Fruit fly (Drosophila melanogaster): ENCODE data around the gene CG31496.

CG31496 gene

DNA sequence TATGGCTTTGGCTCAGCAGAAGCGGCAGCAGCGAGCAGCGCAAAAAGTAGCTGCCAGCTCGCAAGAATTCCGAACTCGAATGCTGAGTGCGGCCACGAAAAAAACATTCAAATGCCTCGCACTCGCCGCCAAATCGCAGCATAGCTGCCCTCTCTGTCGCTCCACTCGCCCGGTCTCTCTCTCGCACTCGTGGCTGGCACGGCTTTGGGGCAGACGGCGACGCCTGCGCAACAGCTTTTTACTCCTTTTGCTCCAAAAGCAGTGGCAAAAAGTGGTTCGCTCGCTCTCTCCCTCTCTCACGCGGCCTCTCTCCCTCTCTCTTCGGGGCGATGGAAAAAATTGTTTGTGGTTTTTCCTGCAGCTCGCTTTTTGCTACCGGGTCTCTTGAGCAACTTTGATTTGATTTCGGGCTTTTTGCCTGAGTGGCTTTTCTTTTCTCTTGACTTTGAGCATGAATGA is 35.3 kb upstream of the CG31496 start, which contains the start of gene rn (continued):
- TF ChIP-seq CG3163 (GFP tag; optimal IDR thresholded peaks at IDR 0.05) (peak; percentile 75), bsh (GFP tag; optimal IDR thresholded peaks at IDR 0.05) (no peak), Hr3 (GFP tag; optimal IDR thresholded peaks at IDR 0.05) (no peak), CG6689 (GFP tag; IDR thresholded peaks at IDR 0.05) (no peak), CG13287 (GFP tag; IDR thresholded peaks at IDR 0.05; ENCODE audit: partially characterized antibody) (peak; percentile 21; the same call in 1 of the 2 replicates), pnt (GFP tag; optimal IDR thresholded peaks at IDR 0.05) (no peak), CG9932 (GFP tag; IDR thresholded peaks at IDR 0.05) (0 out of 2 replicates have a peak, but pooled peaks have one; percentile 16), Ptx1 (GFP tag; IDR thresholded peaks at IDR 0.05) (no peak), Ada2b (GFP tag; IDR thresholded peaks at IDR 0.05) (no peak), odd (GFP tag; optimal IDR thresholded peaks at IDR 0.05) (no peak), CG15011 (GFP tag; optimal IDR thresholded peaks at IDR 0.05) (no peak), gce (GFP tag; IDR thresholded peaks at IDR 0.05) (no peak), Hsf (GFP tag; optimal IDR thresholded peaks at IDR 0.05) (no peak), chinmo (GFP tag; IDR thresholded peaks at IDR 0.05; ENCODE audit: partially characterized antibody) (0 out of 4 replicates have a peak, but pooled peaks have one; percentile 36), Trl (optimal IDR thresholded peaks at IDR 0.05) (peak; percentile 77 to 79), Trl (GFP tag; optimal IDR thresholded peaks at IDR 0.05) (no peak), Blimp-1 (GFP tag; optimal IDR thresholded peaks at IDR 0.05) (no peak), tin (GFP tag; optimal IDR thresholded peaks at IDR 0.05) (no peak), nom (GFP tag; optimal IDR thresholded peaks at IDR 0.05) (peak; percentile 51), hkb (optimal IDR thresholded peaks at IDR 0.05) (no peak), hkb (GFP tag; IDR thresholded peaks at IDR 0.05) (no peak), Gug (GFP tag; IDR thresholded peaks at IDR 0.05) (no peak), sens (GFP tag) (no peak), ab (GFP tag; optimal IDR thresholded peaks at IDR 0.05) (no peak), z (GFP tag; IDR thresholded peaks at IDR 0.05) (peak; percentile 92), Deaf1 (tag; optimal IDR thresholded peaks at IDR 0.05) (peak; percentile 32)

dm6 chr3R:7310576-7310975 is 34.3 kb upstream of the CG31496 start:
- no peak for TF ChIP-seq gce (GFP tag; IDR thresholded peaks at IDR 0.05)
- TF ChIP-seq Ptx1 (GFP tag; IDR thresholded peaks at IDR 0.05), result no peak
- no peak for TF ChIP-seq mirr (GFP tag; optimal IDR thresholded peaks at IDR 0.05)
- TF ChIP-seq CG14710 (tag; optimal IDR thresholded peaks at IDR 0.05), result no peak
- 0 out of 2 replicates have a peak, but pooled peaks have one; percentile 10 for TF ChIP-seq Drgx (GFP tag; IDR thresholded peaks at IDR 0.05)
- no peak for TF ChIP-seq cato (GFP tag; optimal IDR thresholded peaks at IDR 0.05; ENCODE audit: borderline replicate concordance)
- peak; percentile 43 for TF ChIP-seq CG1832 (GFP tag; optimal IDR thresholded peaks at IDR 0.05)
- no peak for TF ChIP-seq lbe (GFP tag; optimal IDR thresholded peaks at IDR 0.05)
- TF ChIP-seq NC2β (GFP tag; optimal IDR thresholded peaks at IDR 0.05), result no peak
- TF ChIP-seq Eip74EF (GFP tag; optimal IDR thresholded peaks at IDR 0.05), result no peak
- no peak for TF ChIP-seq CG17912 (GFP tag; optimal IDR thresholded peaks at IDR 0.05)
- TF ChIP-seq emc (GFP tag; optimal IDR thresholded peaks at IDR 0.05), result no peak
- no peak for TF ChIP-seq chn (GFP tag; optimal IDR thresholded peaks at IDR 0.05)
- TF ChIP-seq tup (GFP tag; optimal IDR thresholded peaks at IDR 0.05), result no peak
- no peak for TF ChIP-seq CG1647 (GFP tag; optimal IDR thresholded peaks at IDR 0.05)
- TF ChIP-seq CG17328 (GFP tag; IDR thresholded peaks at IDR 0.05), result no peak
- TF ChIP-seq Awh (GFP tag; IDR thresholded peaks at IDR 0.05), result no peak
- TF ChIP-seq al (GFP tag; IDR thresholded peaks at IDR 0.05), result no peak
- no peak for TF ChIP-seq sr (GFP tag; IDR thresholded peaks at IDR 0.05)
- TF ChIP-seq Optix (GFP tag; IDR thresholded peaks at IDR 0.05), result no peak
- no peak for TF ChIP-seq ap (GFP tag; IDR thresholded peaks at IDR 0.05)
- no peak for TF ChIP-seq CG10431 (GFP tag; optimal IDR thresholded peaks at IDR 0.05)
- no peak for TF ChIP-seq ttk (GFP tag; IDR thresholded peaks at IDR 0.05)
- no peak for TF ChIP-seq Hsf (GFP tag; optimal IDR thresholded peaks at IDR 0.05)
- TF ChIP-seq trem (tag; optimal IDR thresholded peaks at IDR 0.05), result no peak
- TF ChIP-seq CG9932 (GFP tag; IDR thresholded peaks at IDR 0.05), result no peak
- no peak for TF ChIP-seq CG7839 (tag; optimal IDR thresholded peaks at IDR 0.05)
- TF ChIP-seq hbn (GFP tag; IDR thresholded peaks at IDR 0.05; ENCODE audit: partially characterized antibody), result no peak
- TF ChIP-seq jing (GFP tag; optimal IDR thresholded peaks at IDR 0.05), result no peak
- no peak for TF ChIP-seq Adf1 (GFP tag; IDR thresholded peaks at IDR 0.05)
